Worm (Caenorhabditis elegans): ENCODE results near the gene ets-4.

DNA sequence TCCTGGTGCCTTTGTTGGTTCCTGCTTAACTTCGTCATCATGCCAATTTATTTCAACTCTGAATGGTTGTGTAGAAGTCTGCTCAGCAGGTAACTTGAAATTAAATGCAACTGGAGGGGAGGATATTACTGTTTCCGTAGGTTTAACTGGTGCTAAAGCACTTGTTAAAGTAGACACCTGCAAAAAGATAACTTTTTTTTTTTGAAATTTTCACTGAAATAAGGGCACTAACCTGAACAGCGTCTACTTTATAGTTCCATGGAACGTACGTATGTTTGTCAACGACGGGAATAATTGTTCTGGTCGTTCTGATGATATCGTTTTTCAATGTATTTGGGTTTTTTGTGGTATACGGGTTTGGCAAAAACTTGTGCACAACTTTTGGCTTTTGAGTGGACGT lies 41.8 kb downstream of the ets-4 start:
- TF ChIP-seq sea-1 (GFP tag; conservative IDR thresholded peaks at IDR 0.05) (no peak), ets-7 (tag; optimal IDR thresholded peaks at IDR 0.05) (no peak), ceh-36 (tag; optimal IDR thresholded peaks at IDR 0.05) (no peak)

All from whole organism, early embryonic.